Worm (Caenorhabditis elegans) whole organism, mixed stage, embryonic: ENCODE data around the gene smcl-1.

ENCODE experiments used
- M03D4.4 ChIP-seq: sonication (generic microtip); optimal IDR thresholded peaks from 2 replicates; lab custom pipeline; 2017; ENCODE audit warnings: mild to moderate bottlenecking, missing genetic modification characterization, missing compliant biosample characterization
- bed-3 ChIP-seq: fragments of 200-800 bp; sonication (Bioruptor generic); optimal IDR thresholded peaks from 3 replicates; lab custom pipeline; 2018; ENCODE audit warnings: mild to moderate bottlenecking, missing genetic modification characterization, moderate library complexity, missing compliant biosample characterization
- blmp-1 ChIP-seq: fragments of 150-350 bp; optimal IDR thresholded peaks from 2 replicates; lab custom pipeline; 2014; ENCODE audit warnings: missing biosample characterization, missing genetic modification characterization
- ceh-39 ChIP-seq: fragments of 150-350 bp; optimal IDR thresholded peaks from 2 replicates; lab custom pipeline; 2014; ENCODE audit warnings: missing biosample characterization, missing genetic modification characterization
- ceh-83 ChIP-seq: fragments of 200-800 bp; sonication (Bioruptor generic); optimal IDR thresholded peaks from 2 replicates; lab custom pipeline; 2018; ENCODE audit warnings: mild to moderate bottlenecking, missing genetic modification characterization, missing compliant biosample characterization
- ces-1 ChIP-seq: fragments of 150-350 bp; optimal IDR thresholded peaks from 2 replicates; lab custom pipeline; 2014; ENCODE audit warnings: missing biosample characterization, missing genetic modification reagents, missing genetic modification characterization
- cnd-1 ChIP-seq: fragments of 200-800 bp; sonication (Bioruptor generic); optimal IDR thresholded peaks from 2 replicates; lab custom pipeline; 2018; ENCODE audit warnings: mild to moderate bottlenecking, missing genetic modification characterization, missing compliant biosample characterization
- drap-1 ChIP-seq: fragments of 200-800 bp; sonication (Bioruptor generic); optimal IDR thresholded peaks from 3 replicates; lab custom pipeline; 2018; ENCODE audit warnings: mild to moderate bottlenecking, missing genetic modification characterization, missing compliant biosample characterization
- elt-1 ChIP-seq: sonication (generic microtip); optimal IDR thresholded peaks from 2 replicates; lab custom pipeline; 2017; ENCODE audit warnings: missing genetic modification characterization, mild to moderate bottlenecking, missing compliant biosample characterization, antibody characterized with exemption, moderate library complexity, borderline replicate concordance; ENCODE audit not compliant: insufficient read depth
- flh-1 ChIP-seq: fragments of 200-800 bp; sonication (Bioruptor generic); optimal IDR thresholded peaks from 2 replicates; lab custom pipeline; 2018; ENCODE audit warnings: mild to moderate bottlenecking, missing genetic modification characterization, moderate library complexity, missing compliant biosample characterization
- ham-2 ChIP-seq: fragments of 200-800 bp; sonication (Bioruptor generic); optimal IDR thresholded peaks from 2 replicates; lab custom pipeline; 2018; ENCODE audit warnings: mild to moderate bottlenecking, missing genetic modification characterization, missing compliant biosample characterization
- lin-13 ChIP-seq: fragments of 150-350 bp; optimal IDR thresholded peaks from 2 replicates; lab custom pipeline; 2014; ENCODE audit warnings: missing biosample characterization, missing genetic modification characterization
- lin-32 ChIP-seq: fragments of 200-800 bp; sonication (Bioruptor generic); optimal IDR thresholded peaks from 2 replicates; lab custom pipeline; 2018; ENCODE audit warnings: mild to moderate bottlenecking, missing genetic modification characterization, missing compliant biosample characterization
- lsy-2 ChIP-seq: fragments of 150-350 bp; optimal IDR thresholded peaks from 2 replicates; lab custom pipeline; 2014; ENCODE audit warnings: missing biosample characterization, missing genetic modification characterization
- mab-5 ChIP-seq: fragments of 150-350 bp; optimal IDR thresholded peaks from 2 replicates; lab custom pipeline; 2014; ENCODE audit warnings: missing biosample characterization, missing genetic modification characterization
- mls-2 ChIP-seq: sonication (generic microtip); optimal IDR thresholded peaks from 2 replicates; lab custom pipeline; 2016; ENCODE audit warnings: mild to moderate bottlenecking, missing genetic modification characterization, moderate library complexity, missing compliant biosample characterization
- nhr-12 ChIP-seq: fragments of 150-350 bp; optimal IDR thresholded peaks from 2 replicates; lab custom pipeline; 2014; ENCODE audit warnings: missing biosample characterization, missing genetic modification characterization
- nhr-2 ChIP-seq: fragments of 150-350 bp; optimal IDR thresholded peaks from 2 replicates; lab custom pipeline; 2014; ENCODE audit warnings: missing biosample characterization, missing genetic modification characterization
- nhr-237 ChIP-seq: fragments of 150-350 bp; optimal IDR thresholded peaks from 2 replicates; lab custom pipeline; 2014; ENCODE audit warnings: missing biosample characterization, missing genetic modification characterization
- nhr-28 ChIP-seq: fragments of 150-350 bp; optimal IDR thresholded peaks from 2 replicates; lab custom pipeline; 2014; ENCODE audit warnings: missing biosample characterization, missing genetic modification characterization
- nhr-76 ChIP-seq: sonication (generic microtip); optimal IDR thresholded peaks from 2 replicates; lab custom pipeline; 2017; ENCODE audit warnings: missing biosample characterization, missing genetic modification characterization
- sem-2 ChIP-seq: fragments of 200-800 bp; sonication (Bioruptor generic); optimal IDR thresholded peaks from 2 replicates; lab custom pipeline; 2018; ENCODE audit warnings: mild to moderate bottlenecking, missing genetic modification characterization, missing compliant biosample characterization
- snpc-4 ChIP-seq: fragments of 150-350 bp; optimal IDR thresholded peaks from 2 replicates; lab custom pipeline; 2014; ENCODE audit warnings: missing biosample characterization, missing genetic modification characterization
- tbx-8 ChIP-seq: fragments of 200-800 bp; sonication (Bioruptor generic); optimal IDR thresholded peaks from 2 replicates; lab custom pipeline; 2018; ENCODE audit warnings: mild to moderate bottlenecking, missing genetic modification characterization, moderate library complexity, missing compliant biosample characterization
- unc-39 ChIP-seq: fragments of 150-350 bp; optimal IDR thresholded peaks from 2 replicates; lab custom pipeline; 2014; ENCODE audit warnings: missing biosample characterization, missing genetic modification characterization
- unc-62 ChIP-seq: fragments of 150-350 bp; optimal IDR thresholded peaks from 2 replicates; lab custom pipeline; 2014; ENCODE audit warnings: missing biosample characterization, missing genetic modification reagents, missing genetic modification characterization
- zip-8 ChIP-seq: fragments of 150-350 bp; optimal IDR thresholded peaks from 2 replicates; lab custom pipeline; 2014; ENCODE audit warnings: missing biosample characterization, missing genetic modification characterization
- ztf-11 ChIP-seq: fragments of 150-350 bp; optimal IDR thresholded peaks from 2 replicates; lab custom pipeline; 2014; ENCODE audit warnings: missing biosample characterization, missing genetic modification characterization

Gene smcl-1

DNA sequence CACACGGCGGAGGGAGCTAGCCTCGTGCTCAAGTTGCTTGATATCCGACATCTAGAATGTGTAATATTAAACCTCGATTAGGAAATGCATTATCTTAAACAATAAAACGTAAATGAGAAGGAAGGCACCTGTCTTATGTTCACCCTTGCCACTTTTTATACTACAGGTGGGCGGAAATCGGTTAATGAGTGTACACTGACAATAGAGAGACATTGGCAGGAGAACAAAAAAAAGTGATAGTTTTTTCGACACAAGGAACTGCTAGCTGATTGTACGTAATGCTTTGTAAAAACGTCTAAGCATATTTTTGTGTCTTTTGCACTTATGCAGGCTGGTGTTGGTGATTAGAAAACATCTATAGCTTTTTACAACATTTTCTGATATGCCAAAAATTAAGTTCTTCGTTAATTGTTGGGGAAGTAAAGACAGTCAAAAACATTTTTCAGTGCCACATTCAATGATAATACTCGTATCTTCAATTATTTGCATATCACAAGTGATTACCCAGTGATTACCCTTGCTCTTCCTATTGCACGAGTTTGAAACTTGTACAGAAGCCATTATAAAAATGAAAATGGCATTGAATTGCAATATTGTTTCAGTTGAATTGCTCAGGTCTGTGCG, 19.1 kb downstream of the smcl-1 start, which contains the start of gene col-180:
Gene col-180, minus strand, starts transcription at position 51 of the 624 bp plus-strand sequence.
- TF ChIP-seq ceh-83 (no peak), tbx-8 (GFP tag; lab: Kevin White, UChicago) (no peak), nhr-2 (tag; lab: Kevin White, UChicago) (no peak), M03D4.4 (tag; lab: Kevin White, UChicago) (no peak), cnd-1 (tag; lab: Kevin White, UChicago) (no peak)
- TF ChIP-seq, all 35 proteins: peak for 0

DNA sequence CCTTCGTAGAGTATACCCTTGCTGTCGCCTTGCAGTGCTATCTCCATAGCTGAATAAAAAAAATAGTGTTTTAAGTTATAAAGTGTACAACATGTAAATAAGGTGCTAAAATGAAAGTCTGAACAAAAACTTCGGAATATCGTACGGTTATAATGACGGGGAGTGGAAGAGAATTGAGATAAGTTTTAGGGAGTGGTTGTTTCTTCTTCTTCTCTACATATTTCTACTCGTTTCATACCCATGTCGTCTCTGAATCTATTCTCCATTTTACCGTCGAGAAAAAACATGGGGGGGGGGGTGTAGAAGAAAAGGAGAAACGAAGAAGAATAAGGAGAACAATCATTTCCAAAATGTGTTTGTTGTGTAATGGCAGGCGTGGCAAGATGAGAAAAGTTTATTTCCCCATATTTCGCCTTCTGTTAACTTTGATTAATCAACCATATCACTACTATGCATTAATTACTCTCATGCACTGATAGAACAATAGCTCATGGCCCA, 23.2 kb downstream of the smcl-1 start, which contains the start of gene C44C10.9:
Gene C44C10.9, minus strand, starts transcription at position 51 of the 498 bp plus-strand sequence.
- no peak for TF ChIP-seq lin-13
- TF ChIP-seq nhr-2 (tag; lab: Kevin White, UChicago), result no peak
- no peak for TF ChIP-seq bed-3 (GFP tag; lab: Kevin White, UChicago)
- no peak for TF ChIP-seq snpc-4
- TF ChIP-seq flh-1 (GFP tag; lab: Kevin White, UChicago), result no peak
- TF ChIP-seq ceh-39, result no peak
- TF ChIP-seq unc-62, result no peak
- TF ChIP-seq ces-1 (GFP tag; lab: Kevin White, UChicago), result no peak
- TF ChIP-seq nhr-237, result no peak
- TF ChIP-seq mls-2, result no peak
- TF ChIP-seq M03D4.4 (tag; lab: Kevin White, UChicago), result no peak
- no peak for TF ChIP-seq sem-2 (GFP tag; lab: Kevin White, UChicago)
- TF ChIP-seq ceh-83, result no peak
- no peak for TF ChIP-seq nhr-76 (tag; lab: Kevin White, UChicago)
- TF ChIP-seq tbx-8 (GFP tag; lab: Kevin White, UChicago), result no peak
- no peak for TF ChIP-seq lin-32 (GFP tag; lab: Kevin White, UChicago)
- TF ChIP-seq lsy-2, result no peak

- TF ChIP-seq tbx-8 (GFP tag; lab: Kevin White, UChicago), result no peak
- peak; percentile 17 for TF ChIP-seq nhr-237
- no peak for TF ChIP-seq nhr-28
- TF ChIP-seq ceh-39, result no peak
These were observed 25.5 kb downstream of the smcl-1 start for ce11 chrX:11718751-11719150.

ce11 chrX:11720058-11720457, 26.8 kb downstream of the smcl-1 start:
- TF ChIP-seq nhr-12, result no peak
- TF ChIP-seq flh-1 (GFP tag; lab: Kevin White, UChicago), result no peak
- no peak for TF ChIP-seq ztf-11 (tag; lab: Kevin White, UChicago)
- no peak for TF ChIP-seq bed-3 (GFP tag; lab: Kevin White, UChicago)
- TF ChIP-seq ham-2 (GFP tag; lab: Kevin White, UChicago), result no peak
- no peak for TF ChIP-seq nhr-237
- TF ChIP-seq nhr-28, result no peak
- TF ChIP-seq unc-39 (tag; lab: Kevin White, UChicago), result no peak
- no peak for TF ChIP-seq drap-1 (GFP tag; lab: Kevin White, UChicago)
- TF ChIP-seq sem-2 (GFP tag; lab: Kevin White, UChicago), result no peak
- no peak for TF ChIP-seq mab-5 (tag; lab: Kevin White, UChicago)
- TF ChIP-seq mls-2, result no peak
- TF ChIP-seq lin-13, result no peak
- no peak for TF ChIP-seq blmp-1 (tag; lab: Kevin White, UChicago)
- no peak for TF ChIP-seq ceh-83
- no peak for TF ChIP-seq M03D4.4 (tag; lab: Kevin White, UChicago)
- TF ChIP-seq, all 35 proteins: peak for 0

DNA sequence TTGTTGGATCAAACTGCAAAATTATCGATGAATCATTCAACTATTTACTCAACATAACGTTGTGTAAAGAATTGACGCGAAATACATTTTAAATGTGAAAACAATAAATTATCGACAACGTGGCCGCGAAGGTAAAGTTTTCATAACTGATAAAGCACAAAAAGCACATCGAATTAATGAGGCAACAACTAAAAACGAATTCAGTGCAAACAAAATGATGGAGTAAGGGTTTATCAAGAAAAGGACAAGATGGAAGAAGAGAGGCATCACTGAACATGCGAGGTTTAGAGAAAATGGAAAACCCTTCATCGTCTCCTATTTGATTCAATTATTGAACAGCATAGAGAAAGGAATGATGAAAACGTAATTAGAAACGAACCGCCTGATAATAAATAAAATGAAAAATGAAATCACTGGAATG, 30.5 kb downstream of the smcl-1 start, which contains the start of gene D1053.4:
Gene D1053.4, minus strand, starts transcription at position 20 of the 421 bp plus-strand sequence.
- TF ChIP-seq ces-1 (GFP tag; lab: Kevin White, UChicago), result peak; percentile 96
- TF ChIP-seq nhr-28, result no peak

DNA sequence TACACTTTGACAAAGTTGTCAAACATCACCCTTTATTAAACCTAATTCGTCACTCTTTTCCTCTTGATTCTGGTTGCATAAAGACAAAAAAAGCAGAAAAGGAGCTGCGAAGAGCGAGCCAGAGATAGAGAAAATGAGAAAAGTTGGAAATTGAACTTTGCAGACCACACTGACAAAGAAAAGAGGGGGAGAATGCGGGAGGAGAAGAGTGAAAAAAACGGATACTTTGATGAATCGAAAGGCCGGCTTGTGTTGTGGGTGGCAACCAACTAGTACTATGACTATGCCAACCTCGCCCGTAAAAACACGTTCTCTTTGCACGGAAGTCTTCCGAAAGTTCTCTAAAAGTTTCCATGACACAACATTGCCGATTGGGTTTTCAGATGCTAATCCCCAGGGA, 32.4 kb downstream of the smcl-1 start:
- TF ChIP-seq lin-32 (GFP tag; lab: Kevin White, UChicago) (no peak), tbx-8 (GFP tag; lab: Kevin White, UChicago) (no peak), bed-3 (GFP tag; lab: Kevin White, UChicago) (no peak), zip-8 (tag; lab: Kevin White, UChicago) (no peak), nhr-12 (no peak)

ce11 chrX:11726450-11726849, 33.2 kb downstream of the smcl-1 start:
- peak; percentile 49 for TF ChIP-seq ham-2 (GFP tag; lab: Kevin White, UChicago)
- no peak for TF ChIP-seq nhr-28
- TF ChIP-seq elt-1 (tag; lab: Kevin White, UChicago), result peak; percentile 97
